Fruit fly (Drosophila melanogaster): ENCODE data around the gene eIF4G1.

DNA sequence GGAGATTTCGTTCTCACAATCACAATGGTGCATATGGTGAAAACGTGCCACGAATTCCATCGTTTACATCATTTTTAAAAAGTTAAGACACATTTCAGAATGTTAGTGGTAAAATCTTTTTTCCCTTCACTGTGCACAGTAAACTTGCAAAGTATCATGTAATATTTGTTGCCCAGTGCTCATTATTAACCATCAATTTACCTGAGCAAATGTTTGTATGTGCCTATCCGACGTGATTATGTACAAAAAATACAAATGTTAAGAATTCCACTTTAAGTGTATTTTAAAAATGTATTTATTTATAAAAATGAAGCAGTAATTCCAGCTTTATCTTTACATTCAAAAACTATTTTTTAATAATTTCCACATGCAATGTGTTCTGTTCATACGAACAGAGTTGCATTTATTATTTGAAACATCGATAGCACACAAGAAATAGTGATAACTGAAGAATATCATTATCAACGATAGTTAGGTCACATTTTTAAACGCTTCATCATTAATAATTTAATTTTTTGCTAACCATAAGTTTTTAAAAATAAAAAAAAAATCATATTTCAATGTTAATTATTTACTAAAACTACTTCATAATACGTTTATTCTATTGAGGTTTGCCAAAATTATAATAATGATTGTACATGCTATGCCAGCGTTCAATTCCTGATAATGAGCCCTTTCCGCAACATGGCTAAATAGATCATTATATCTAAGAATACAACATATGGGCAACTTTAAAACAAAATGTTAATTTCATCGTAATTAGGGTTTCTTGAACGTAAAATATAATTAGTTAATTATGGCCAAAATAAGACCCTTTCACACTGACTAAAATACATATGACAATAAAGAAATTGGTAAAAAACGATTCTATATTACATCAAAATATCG lies at the start of gene eIF4G1:
- TF ChIP-seq CG1647 (GFP tag; optimal IDR thresholded peaks at IDR 0.05) (no peak), HLHmδ (GFP tag; optimal IDR thresholded peaks at IDR 0.05) (no peak), Hr78 (GFP tag; optimal IDR thresholded peaks at IDR 0.05) (no peak)
